Worm (Caenorhabditis elegans) whole organism, young adult: ENCODE data around the gene ZK813.6.

Experiments used
- Y67H2A.10 ChIP-seq: fragments of 200-800 bp; sonication (Bioruptor generic); conservative IDR thresholded peaks from 2 replicates; pipeline ENCODE4 v1.3.6; 2022; ENCODE audit warnings: missing genetic modification reagents, missing genetic modification characterization, missing compliant biosample characterization
- let-526 ChIP-seq: fragments of 200-800 bp; sonication (Bioruptor generic); IDR thresholded peaks from 2 replicates; pipeline ENCODE4 v1.3.6; 2022; ENCODE audit warnings: missing genetic modification reagents, missing genetic modification characterization, missing compliant biosample characterization
- let-607 ChIP-seq, 2 experiments: fragments of 200-800 bp in 1 of 2; sonication (Bioruptor generic) in 1 of 2; sonication (generic microtip) in 1 of 2; optimal IDR thresholded peaks; 2 replicates each; lab custom pipeline; 2016 to 2018; ENCODE audit warnings: mild to moderate bottlenecking in 2 of 2, missing compliant biosample characterization in 2 of 2, missing genetic modification characterization in 2 of 2, moderate library complexity in 2 of 2, missing genotype in 1 of 2
- unc-130 ChIP-seq: sonication (generic microtip); optimal IDR thresholded peaks from 2 replicates; lab custom pipeline; 2016; ENCODE audit warnings: missing genetic modification reagents, missing genetic modification characterization, missing compliant biosample characterization

- TF ChIP-seq unc-130 (GFP tag; lab: Kevin White, UChicago) (no peak), let-526 (GFP tag; lab: Robert Waterston, UW) (no peak), let-607 (tag; optimal IDR thresholded peaks at IDR 0.05; lab: Kevin White, UChicago) (no peak), Y67H2A.10 (GFP tag; lab: Robert Waterston, UW) (no peak)
Measured at ce11 chrX:3416063-3416462, 8.6 kb upstream of the ZK813.6 start.
